Worm (Caenorhabditis elegans): ENCODE data around the gene W02B3.3.

ce11 chrIII:696372-696771 is 28.1 kb upstream of the W02B3.3 start, which contains the start of gene sel-15:
- TF ChIP-seq ces-1 (GFP tag; optimal IDR thresholded peaks at IDR 0.05) (no peak), nhr-12 (tag; optimal IDR thresholded peaks at IDR 0.05) (no peak)
